Fruit fly (Drosophila melanogaster): ENCODE measurements around the gene Ucp4B.

Ucp4B gene

DNA sequence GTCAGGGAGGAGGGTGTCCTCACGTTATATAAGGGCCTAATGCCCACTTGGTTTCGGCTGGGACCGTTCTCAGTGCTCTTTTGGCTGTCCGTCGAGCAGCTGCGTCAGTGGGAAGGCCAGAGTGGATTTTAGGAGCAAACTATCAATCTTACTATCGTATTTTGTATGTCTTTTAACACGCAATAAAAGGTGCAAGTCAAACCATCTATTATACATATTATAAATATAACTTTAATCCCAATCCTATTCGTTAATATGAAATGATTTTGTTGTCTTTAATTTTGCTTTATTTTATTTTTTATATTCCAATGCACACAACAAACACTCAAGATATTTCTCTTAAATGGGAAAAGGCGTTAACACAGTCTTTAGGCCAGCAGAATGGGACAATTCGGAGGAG lies at the start of gene Ucp4B:
TSS of gene Ucp4B (plus strand) at position 301 of the 400 bp plus-strand sequence.
- TF ChIP-seq dmrt93B (GFP tag; optimal IDR thresholded peaks at IDR 0.05) = no peak
- no peak for TF ChIP-seq Hr78 (GFP tag; optimal IDR thresholded peaks at IDR 0.05)

DNA sequence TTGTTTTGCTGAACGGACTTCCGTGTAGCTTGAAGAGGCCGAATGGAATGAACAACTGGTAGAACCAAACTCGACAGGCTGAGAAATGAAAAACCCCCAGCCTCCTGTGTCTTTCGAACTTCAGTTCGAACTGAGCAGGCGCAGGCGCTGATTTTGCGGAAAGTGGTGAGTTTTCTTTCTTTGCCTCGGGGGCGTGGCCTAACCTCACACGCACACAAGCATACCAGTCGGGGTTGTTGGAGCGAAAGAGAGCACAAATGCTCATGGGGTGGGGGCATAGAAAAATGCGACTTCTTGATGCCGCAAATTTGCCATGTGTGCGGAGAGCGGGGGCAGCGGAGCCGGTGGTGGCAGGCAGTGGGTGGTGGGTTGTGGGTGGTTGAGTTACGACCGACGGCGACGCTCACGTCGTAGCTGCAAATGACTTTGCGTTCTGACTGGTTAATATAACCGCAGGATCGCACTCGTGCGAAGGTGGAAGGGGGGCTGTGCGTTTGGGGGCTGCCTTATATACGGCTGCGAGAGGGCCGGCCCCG lies 46.0 kb upstream of the Ucp4B start, which contains the start of gene CG9016:
TSS of gene CG9016 (minus strand) at position 51 of the 536 bp plus-strand sequence.
- TF ChIP-seq Abd-B (GFP tag; optimal IDR thresholded peaks at IDR 0.05) (no peak), OdsH (GFP tag; optimal IDR thresholded peaks at IDR 0.05) (no peak), Dif (GFP tag; optimal IDR thresholded peaks at IDR 0.05; ENCODE audit: partially characterized antibody) (peak; percentile 21), sage (GFP tag; optimal IDR thresholded peaks at IDR 0.05) (no peak), Hnf4 (GFP tag; optimal IDR thresholded peaks at IDR 0.05) (no peak)

DNA sequence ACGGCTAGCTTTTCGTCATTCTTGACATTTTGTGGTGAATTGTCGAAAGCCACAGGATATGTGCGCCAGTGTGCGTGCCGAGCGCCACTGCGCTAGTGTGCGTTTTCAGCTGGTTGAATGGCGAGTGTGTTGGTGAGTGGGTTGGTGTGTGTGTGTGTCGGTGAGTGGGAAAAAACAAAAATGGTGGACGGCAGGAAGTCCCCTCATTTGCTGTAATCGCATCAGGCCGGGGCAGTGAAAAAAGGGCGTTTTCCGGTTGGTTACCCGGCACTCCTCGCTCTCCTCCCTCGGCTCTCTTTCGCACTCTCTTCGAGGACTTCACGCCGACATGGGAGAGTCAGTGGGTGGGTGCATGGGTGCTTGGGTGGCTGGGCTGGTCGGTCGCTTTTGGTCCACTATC lies 44.5 kb upstream of the Ucp4B start:
- TF ChIP-seq lola (GFP tag; optimal IDR thresholded peaks at IDR 0.05) (no peak), Vsx2 (GFP tag; optimal IDR thresholded peaks at IDR 0.05; ENCODE audit: partially characterized antibody) (no peak), OdsH (GFP tag; optimal IDR thresholded peaks at IDR 0.05) (no peak), h (GFP tag; optimal IDR thresholded peaks at IDR 0.05) (no peak), pan (optimal IDR thresholded peaks at IDR 0.05) (no peak), rgr (GFP tag; optimal IDR thresholded peaks at IDR 0.05) (no peak), CG9705 (GFP tag; optimal IDR thresholded peaks at IDR 0.05) (no peak), sage (GFP tag; optimal IDR thresholded peaks at IDR 0.05) (no peak), CG32264 (GFP tag; optimal IDR thresholded peaks at IDR 0.05) (no peak), Hr83 (GFP tag; optimal IDR thresholded peaks at IDR 0.05; ENCODE audit: poor library complexity, severe bottlenecking) (no peak), CrebA (GFP tag; optimal IDR thresholded peaks at IDR 0.05; ENCODE audit: borderline replicate concordance) (no peak), jim (GFP tag; optimal IDR thresholded peaks at IDR 0.05) (no peak), dsf (GFP tag; optimal IDR thresholded peaks at IDR 0.05; ENCODE audit: borderline replicate concordance) (no peak), HLH106 (tag; optimal IDR thresholded peaks at IDR 0.05) (no peak), Rel (GFP tag; optimal IDR thresholded peaks at IDR 0.05) (no peak), Rel (tag; optimal IDR thresholded peaks at IDR 0.05) (no peak), Myc (optimal IDR thresholded peaks at IDR 0.05) (no peak), tai (GFP tag; optimal IDR thresholded peaks at IDR 0.05) (no peak), Hnf4 (GFP tag; optimal IDR thresholded peaks at IDR 0.05) (no peak), brk (GFP tag; optimal IDR thresholded peaks at IDR 0.05) (no peak), Abd-B (GFP tag; optimal IDR thresholded peaks at IDR 0.05) (no peak)

DNA sequence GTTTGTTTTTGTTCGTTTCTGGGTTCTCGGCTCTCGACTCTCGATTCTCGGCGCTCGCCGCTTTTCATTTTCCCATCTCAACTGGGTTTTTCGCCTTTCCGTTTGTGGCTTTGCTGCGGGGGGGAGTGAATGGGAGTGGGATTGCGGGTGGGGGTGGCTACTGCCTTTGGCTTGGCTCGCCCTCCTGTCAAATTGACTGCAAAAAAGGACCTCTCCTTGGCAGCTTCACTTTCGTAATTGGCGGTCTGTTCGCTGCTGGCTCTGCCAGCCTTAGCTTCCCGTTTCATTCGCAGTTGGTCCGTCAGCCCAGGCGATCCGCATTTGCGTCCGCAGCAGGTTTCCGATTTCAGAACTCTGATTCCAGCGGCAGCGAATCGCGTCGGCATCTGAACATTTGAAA lies 44.0 kb upstream of the Ucp4B start, which contains the start of gene dsf:
TSS of gene dsf (plus strand) at position 301 of the 400 bp plus-strand sequence.
- TF ChIP-seq HLH106 (tag; optimal IDR thresholded peaks at IDR 0.05) (no peak), Hr83 (GFP tag; optimal IDR thresholded peaks at IDR 0.05; ENCODE audit: poor library complexity, severe bottlenecking) (no peak), Sp1 (GFP tag; optimal IDR thresholded peaks at IDR 0.05) (no peak), brk (GFP tag; optimal IDR thresholded peaks at IDR 0.05) (no peak), fru (GFP tag; optimal IDR thresholded peaks at IDR 0.05) (no peak), rgr (GFP tag; optimal IDR thresholded peaks at IDR 0.05) (no peak), br (GFP tag; optimal IDR thresholded peaks at IDR 0.05) (no peak), Jra (GFP tag; optimal IDR thresholded peaks at IDR 0.05) (no peak), ey (GFP tag; optimal IDR thresholded peaks at IDR 0.05) (no peak), Mio (GFP tag; optimal IDR thresholded peaks at IDR 0.05) (no peak), Abd-B (GFP tag; optimal IDR thresholded peaks at IDR 0.05) (no peak)

DNA sequence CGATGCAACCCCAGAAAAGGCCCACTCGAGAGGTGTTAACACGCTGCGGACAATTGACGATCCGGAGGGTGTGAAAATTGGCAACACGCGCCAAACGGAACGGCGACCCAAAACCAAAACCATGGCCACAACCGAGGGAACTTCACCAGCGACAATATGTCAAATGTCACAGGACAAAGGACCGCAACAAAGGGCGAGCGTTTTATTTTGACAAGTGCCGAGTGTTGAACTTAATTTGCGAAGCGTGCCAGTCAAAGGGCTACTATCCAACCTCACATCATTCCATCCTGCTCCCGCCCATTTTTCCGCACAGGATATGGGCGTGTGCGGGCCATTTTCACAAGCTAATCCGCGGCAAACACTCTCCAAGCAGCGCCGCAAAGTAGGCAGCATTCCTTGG lies 42.3 kb upstream of the Ucp4B start:
- no peak for TF ChIP-seq N (GFP tag; optimal IDR thresholded peaks at IDR 0.05)
- TF ChIP-seq Abd-B (GFP tag; optimal IDR thresholded peaks at IDR 0.05) = no peak
- no peak for TF ChIP-seq Mio (GFP tag; optimal IDR thresholded peaks at IDR 0.05)
